Fruit fly (Drosophila melanogaster) whole organism: ENCODE measurements around the gene faf.

Source experiments
- CG8478 ChIP-seq: fragments of >200 bp; optimal IDR thresholded peaks from 2 replicates; lab custom pipeline; 2018; ENCODE audit warnings: inconsistent platforms
- pan ChIP-seq: fragments of >200 bp; optimal IDR thresholded peaks from 2 replicates; lab custom pipeline; 2017
- psq ChIP-seq: fragments of >200 bp; optimal IDR thresholded peaks from 2 replicates; lab custom pipeline; 2017
- usp ChIP-seq: fragments of >200 bp; optimal IDR thresholded peaks from 2 replicates; lab custom pipeline; 2017; ENCODE audit warnings: missing biosample characterization, missing genetic modification characterization, mixed read lengths

- TF ChIP-seq psq (lab: Kevin White, UChicago) (no peak), CG8478 (no peak), pan (no peak), usp (no peak)
Observed at dm6 chr3R:31767528-31767927, 9.3 kb upstream of the faf start.
